Worm (Caenorhabditis elegans) whole organism, L4 larva: ENCODE data around the gene Y116F11A.6.

Source experiments
- F10B5.3 ChIP-seq: sonication (generic microtip); optimal IDR thresholded peaks from 2 replicates; lab custom pipeline; 2016; ENCODE audit warnings: mild to moderate bottlenecking, missing genetic modification characterization, missing compliant biosample characterization
- F44E2.7 ChIP-seq: fragments of 200-800 bp; sonication (Bioruptor generic); IDR thresholded peaks from 2 replicates; pipeline ENCODE4 v2.1.2; 2022; ENCODE audit warnings: missing genetic modification characterization, missing compliant biosample characterization
- Y48G9A.11 ChIP-seq: fragments of 200-800 bp; sonication (Bioruptor generic); IDR thresholded peaks from 2 replicates; pipeline ENCODE4 v1.3.6; 2022; ENCODE audit warnings: missing genetic modification reagents, missing genetic modification characterization, missing compliant biosample characterization
- aha-1 ChIP-seq: fragments of 150-350 bp; peaks from one replicate; lab custom pipeline; 2014; ENCODE audit warnings: missing biosample characterization, missing genetic modification characterization
- ama-1 ChIP-seq: fragments of 150-350 bp; optimal IDR thresholded peaks from 2 replicates; lab custom pipeline; 2014; ENCODE audit warnings: inconsistent platforms, mixed read lengths
- attf-4 ChIP-seq: sonication (generic microtip); optimal IDR thresholded peaks from 3 replicates; lab custom pipeline; 2017; ENCODE audit warnings: missing biosample characterization, missing genetic modification characterization
- ceh-82 ChIP-seq: sonication (generic microtip); optimal IDR thresholded peaks from 2 replicates; lab custom pipeline; 2017; ENCODE audit warnings: missing biosample characterization, missing genetic modification characterization
- ces-1 ChIP-seq: fragments of 150-350 bp; sonication (generic microtip); optimal IDR thresholded peaks from 4 replicates; lab custom pipeline; 2014; ENCODE audit warnings: missing biosample characterization, missing genetic modification reagents, missing genetic modification characterization
- daf-16 ChIP-seq, 3 experiments: sonication (generic microtip); optimal IDR thresholded peaks; 2 replicates each; lab custom pipeline; 2016 to 2017; ENCODE audit warnings: missing genetic modification characterization in 3 of 3, missing genetic modification reagents in 3 of 3, mild to moderate bottlenecking in 2 of 3, missing compliant biosample characterization in 2 of 3, missing biosample characterization in 1 of 3, moderate library complexity in 1 of 3
- daf-19 ChIP-seq: fragments of 200-800 bp; sonication (Bioruptor generic); conservative IDR thresholded peaks from 2 replicates; pipeline ENCODE4 v1.3.6; 2022; ENCODE audit warnings: missing genetic modification characterization, missing compliant biosample characterization
- daf-8 ChIP-seq: fragments of 200-800 bp; sonication (Bioruptor generic); IDR thresholded peaks from 2 replicates; pipeline ENCODE4 v1.3.6; 2022; ENCODE audit warnings: missing genetic modification characterization, missing compliant biosample characterization
- dmd-6 ChIP-seq: fragments of 200-800 bp; sonication (Bioruptor generic); IDR thresholded peaks from 2 replicates; pipeline ENCODE4 v1.3.6; 2022; ENCODE audit warnings: missing genetic modification reagents, missing genetic modification characterization, missing compliant biosample characterization
- dmd-8 ChIP-seq: fragments of 200-800 bp; sonication (Bioruptor generic); IDR thresholded peaks from 2 replicates; pipeline ENCODE4 v1.3.6; 2022; ENCODE audit warnings: missing genetic modification characterization, missing compliant biosample characterization
- dmd-9 ChIP-seq: fragments of 200-800 bp; sonication (Bioruptor generic); IDR thresholded peaks from 2 replicates; pipeline ENCODE4 v1.3.6; 2022; ENCODE audit warnings: missing genetic modification reagents, missing genetic modification characterization, missing compliant biosample characterization
- egl-27 ChIP-seq: sonication (generic microtip); optimal IDR thresholded peaks from 3 replicates; lab custom pipeline; 2017; ENCODE audit warnings: missing biosample characterization, missing genetic modification reagents, missing genetic modification characterization
- fos-1 ChIP-seq: fragments of 150-350 bp; optimal IDR thresholded peaks from 2 replicates; lab custom pipeline; 2014; ENCODE audit warnings: missing biosample characterization, missing genetic modification characterization
- gei-8 ChIP-seq: fragments of 200-800 bp; sonication (Bioruptor generic); optimal IDR thresholded peaks from 2 replicates; lab custom pipeline; 2018; ENCODE audit warnings: mild to moderate bottlenecking, missing genetic modification characterization, missing compliant biosample characterization
- hlh-11 ChIP-seq: fragments of 200-800 bp; sonication (Bioruptor generic); optimal IDR thresholded peaks from 2 replicates; lab custom pipeline; 2018; ENCODE audit warnings: mild to moderate bottlenecking, missing genetic modification characterization, missing compliant biosample characterization
- hlh-30 ChIP-seq: sonication (generic microtip); optimal IDR thresholded peaks from 2 replicates; lab custom pipeline; 2017; ENCODE audit warnings: antibody characterized with exemption, mild to moderate bottlenecking, missing genetic modification characterization, missing compliant biosample characterization; ENCODE audit not compliant: insufficient read depth
- lin-13 ChIP-seq: fragments of 150-350 bp; optimal IDR thresholded peaks from 2 replicates; lab custom pipeline; 2014; ENCODE audit warnings: missing biosample characterization, missing genetic modification reagents, missing genetic modification characterization
- lin-15B ChIP-seq: fragments of 150-350 bp; sonication (generic microtip); optimal IDR thresholded peaks from 3 replicates; lab custom pipeline; 2014; ENCODE audit warnings: missing biosample characterization, missing genetic modification characterization
- lin-29 ChIP-seq: fragments of 200-800 bp; sonication (Bioruptor generic); IDR thresholded peaks from 2 replicates; pipeline ENCODE4 v1.3.6; 2022; ENCODE audit warnings: missing genetic modification reagents, missing genetic modification characterization, missing compliant biosample characterization
- lin-39 ChIP-seq: fragments of 150-350 bp; optimal IDR thresholded peaks from 2 replicates; lab custom pipeline; 2014; ENCODE audit warnings: missing biosample characterization, missing genetic modification reagents, missing genetic modification characterization
- lsy-2 ChIP-seq, 2 experiments: fragments of 150-350 bp in 1 of 2; sonication (generic microtip) in 1 of 2; optimal IDR thresholded peaks; 2 replicates each; lab custom pipeline; 2014 to 2017; ENCODE audit warnings: missing biosample characterization in 2 of 2, missing genetic modification characterization in 2 of 2
- madf-5 ChIP-seq, 2 experiments: fragments of 200-800 bp; sonication (Bioruptor generic); IDR thresholded peaks; 2 replicates each; pipeline ENCODE4 v1.3.6; 2022; ENCODE audit warnings: missing compliant biosample characterization in 2 of 2, missing genetic modification characterization in 2 of 2
- mdt-29 ChIP-seq: fragments of 200-800 bp; sonication (Bioruptor generic); IDR thresholded peaks from 2 replicates; pipeline ENCODE4 v1.3.6; 2022; ENCODE audit warnings: missing genetic modification reagents, missing genetic modification characterization, missing compliant biosample characterization
- mep-1 ChIP-seq: fragments of 150-350 bp; sonication (generic microtip); optimal IDR thresholded peaks from 3 replicates; lab custom pipeline; 2014; ENCODE audit warnings: missing biosample characterization, missing genetic modification characterization
- nhr-10 ChIP-seq: fragments of 150-350 bp; optimal IDR thresholded peaks from 2 replicates; lab custom pipeline; 2014; ENCODE audit warnings: missing biosample characterization, missing genetic modification characterization
- nhr-102 ChIP-seq: sonication (generic microtip); optimal IDR thresholded peaks from 2 replicates; lab custom pipeline; 2016; ENCODE audit warnings: mild to moderate bottlenecking, missing genetic modification characterization, moderate library complexity, missing compliant biosample characterization
- nhr-11 ChIP-seq: fragments of 150-350 bp; optimal IDR thresholded peaks from 2 replicates; lab custom pipeline; 2014; ENCODE audit warnings: missing biosample characterization, missing genetic modification characterization
- nhr-111 ChIP-seq: fragments of 200-800 bp; sonication (Bioruptor generic); optimal IDR thresholded peaks from 2 replicates; lab custom pipeline; 2018; ENCODE audit warnings: mild to moderate bottlenecking, missing genetic modification characterization, missing compliant biosample characterization
- nhr-41 ChIP-seq: fragments of 200-800 bp; sonication (Bioruptor generic); IDR thresholded peaks from 2 replicates; pipeline ENCODE4 v1.3.6; 2022; ENCODE audit warnings: missing genetic modification reagents, missing genetic modification characterization, missing compliant biosample characterization
- nhr-6 ChIP-seq: fragments of 150-350 bp; optimal IDR thresholded peaks from 2 replicates; lab custom pipeline; 2014; ENCODE audit warnings: missing biosample characterization, missing genetic modification characterization
- nhr-76 ChIP-seq: fragments of 150-350 bp; optimal IDR thresholded peaks from 2 replicates; lab custom pipeline; 2014; ENCODE audit warnings: missing biosample characterization, missing genetic modification characterization
- pha-4 ChIP-seq, 2 experiments: fragments of 150-350 bp in 1 of 2; fragments of 200-800 bp in 1 of 2; sonication (Bioruptor generic) in 1 of 2; IDR thresholded peaks in 1 of 2; optimal IDR thresholded peaks in 1 of 2; 2 replicates each; pipeline versions ENCODE4 v1.3.6 to Lab custom; 2014 to 2022; ENCODE audit warnings: missing genetic modification characterization in 2 of 2, missing genetic modification reagents in 2 of 2, missing biosample characterization in 1 of 2, missing compliant biosample characterization in 1 of 2
- php-3 ChIP-seq: fragments of 200-800 bp; sonication (Bioruptor generic); IDR thresholded peaks from 2 replicates; pipeline ENCODE4 v1.3.6; 2022; ENCODE audit warnings: missing genetic modification reagents, missing genetic modification characterization, missing compliant biosample characterization
- pqm-1 ChIP-seq: sonication (generic microtip); optimal IDR thresholded peaks from 2 replicates; lab custom pipeline; 2017; ENCODE audit warnings: missing biosample characterization, missing genetic modification characterization
- set-16 ChIP-seq: fragments of 200-800 bp; sonication (Bioruptor generic); IDR thresholded peaks from 2 replicates; pipeline ENCODE4 v1.3.6; 2022; ENCODE audit warnings: missing genetic modification reagents, missing genetic modification characterization, missing compliant biosample characterization
- snpc-4 ChIP-seq: fragments of 150-350 bp; optimal IDR thresholded peaks from 2 replicates; lab custom pipeline; 2014; ENCODE audit warnings: missing biosample characterization, missing genetic modification characterization
- unc-130 ChIP-seq: sonication (generic microtip); optimal IDR thresholded peaks from 2 replicates; lab custom pipeline; 2016; ENCODE audit warnings: missing genetic modification reagents, missing genetic modification characterization, missing compliant biosample characterization
- unc-62 ChIP-seq, 3 experiments: fragments of 150-350 bp in 1 of 3; sonication (generic microtip); optimal IDR thresholded peaks in 2 of 3; peaks in 1 of 3; 1 replicate in 1 of 3; 2 replicates in 2 of 3; lab custom pipeline; 2014 to 2017; ENCODE audit warnings: missing biosample characterization in 3 of 3, missing genetic modification characterization in 3 of 3, missing genetic modification reagents in 3 of 3, missing genotype in 1 of 3
- zip-2 ChIP-seq: fragments of 150-350 bp; optimal IDR thresholded peaks from 2 replicates; lab custom pipeline; 2014; ENCODE audit warnings: missing biosample characterization, missing genetic modification characterization
- ztf-7 ChIP-seq: fragments of 150-350 bp; optimal IDR thresholded peaks from 2 replicates; lab custom pipeline; 2014; ENCODE audit warnings: missing biosample characterization, missing genetic modification characterization

The Y116F11A.6 gene

ce11 chrV:19719253-19719652 lies at the start of gene Y116F11A.6:
Y116F11A.6 (plus strand) TSS chrV:19719553.
- TF ChIP-seq attf-4 (tag; lab: Kevin White, UChicago), result no peak
- TF ChIP-seq lin-39 (tag; lab: Kevin White, UChicago), result no peak
- no peak for TF ChIP-seq nhr-111 (GFP tag; lab: Kevin White, UChicago)
- no peak for TF ChIP-seq nhr-76

DNA sequence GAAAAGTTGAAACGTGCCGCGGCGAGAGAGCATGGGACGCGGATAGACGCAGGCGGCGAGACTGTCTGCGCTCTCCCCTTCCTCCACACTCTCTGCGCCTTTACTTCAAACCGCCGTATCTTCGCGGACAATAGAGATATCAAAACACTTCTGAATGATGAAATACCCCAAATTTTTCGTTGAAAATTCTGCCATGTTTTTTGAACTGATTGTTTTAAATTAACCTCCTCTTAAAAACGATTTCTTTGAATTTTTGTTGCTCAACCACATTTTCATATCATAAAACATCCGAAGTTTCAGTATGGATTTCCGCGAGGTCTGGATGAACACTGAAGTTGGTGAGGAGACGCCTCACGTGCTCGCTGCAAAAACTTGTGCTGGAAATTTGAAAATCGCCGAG lies 49.4 kb upstream of the Y116F11A.6 start, which contains the start of gene Y43F8C.11:
Y43F8C.11 (plus strand) TSS at position 301 of the 400 bp plus-strand sequence.
- no peak for TF ChIP-seq lin-15B (tag; lab: Kevin White, UChicago)
- TF ChIP-seq nhr-10 (tag; lab: Kevin White, UChicago), result no peak
- no peak for TF ChIP-seq dmd-8
- no peak for TF ChIP-seq nhr-11 (tag; lab: Kevin White, UChicago)
- TF ChIP-seq F10B5.3 (tag; lab: Kevin White, UChicago), result no peak
- TF ChIP-seq nhr-41, result no peak
- no peak for TF ChIP-seq Y48G9A.11
- TF ChIP-seq zip-2 (tag; lab: Kevin White, UChicago), result no peak
- TF ChIP-seq lin-13 (GFP tag; lab: Kevin White, UChicago), result no peak

ce11 chrV:19670866-19671265 lies 48.5 kb upstream of the Y116F11A.6 start:
- no peak for TF ChIP-seq lsy-2 (tag; optimal IDR thresholded peaks at IDR 0.05; lab: Kevin White, UChicago)
- TF ChIP-seq aha-1 (tag; lab: Kevin White, UChicago), result no peak
- no peak for TF ChIP-seq egl-27 (tag; lab: Kevin White, UChicago)
- TF ChIP-seq, all 104 proteins: peak for 0

- TF ChIP-seq lin-13 (GFP tag; lab: Kevin White, UChicago), result no peak
- TF ChIP-seq aha-1 (tag; lab: Kevin White, UChicago), result peak; percentile 83
- peak; percentile 60 for TF ChIP-seq set-16 (GFP tag; lab: Robert Waterston, UW)
Measured at ce11 chrV:19671816-19672215, 47.5 kb upstream of the Y116F11A.6 start.

ce11 chrV:19672357-19672756 lies 47.0 kb upstream of the Y116F11A.6 start:
- TF ChIP-seq ces-1, result no peak
- no peak for TF ChIP-seq lin-29 (GFP tag; lab: Robert Waterston, UW)
- no peak for TF ChIP-seq zip-2 (tag; lab: Kevin White, UChicago)
- no peak for TF ChIP-seq set-16 (GFP tag; lab: Robert Waterston, UW)
- TF ChIP-seq daf-19 (GFP tag; lab: Robert Waterston, UW), result no peak
- peak; percentile 91 for TF ChIP-seq pqm-1
- TF ChIP-seq daf-16 (GFP tag; optimal IDR thresholded peaks at IDR 0.05; lab: Kevin White, UChicago), result no peak
- TF ChIP-seq daf-16 (tag; optimal IDR thresholded peaks at IDR 0.05; lab: Kevin White, UChicago), result peak; percentile 47
- TF ChIP-seq lin-15B (tag; lab: Kevin White, UChicago), result no peak
- peak; percentile 47 for TF ChIP-seq nhr-102 (tag; lab: Kevin White, UChicago)
- TF ChIP-seq hlh-11 (tag; lab: Kevin White, UChicago), result peak; percentile 66
- TF ChIP-seq F44E2.7 (GFP tag; lab: Robert Waterston, UW), result no peak
- 0 out of 2 replicates have a peak, but pooled peaks have one; percentile 7 for TF ChIP-seq php-3 (GFP tag; lab: Robert Waterston, UW)
- no peak for TF ChIP-seq daf-8
- peak; percentile 12 for TF ChIP-seq mep-1
- TF ChIP-seq madf-5 (GFP tag; IDR thresholded peaks at IDR 0.05; lab: Robert Waterston, UW), result no peak
- TF ChIP-seq gei-8 (GFP tag; lab: Kevin White, UChicago), result no peak
- TF ChIP-seq ceh-82, result no peak
- no peak for TF ChIP-seq nhr-10 (tag; lab: Kevin White, UChicago)
- TF ChIP-seq unc-130, result no peak
- no peak for TF ChIP-seq fos-1 (tag; lab: Kevin White, UChicago)
- no peak for TF ChIP-seq dmd-9 (GFP tag; lab: Robert Waterston, UW)
- no peak for TF ChIP-seq snpc-4
- TF ChIP-seq nhr-6 (tag; lab: Kevin White, UChicago), result no peak
- TF ChIP-seq dmd-6 (GFP tag; lab: Robert Waterston, UW), result peak; percentile 64; the same call in 1 of the 2 replicates
- TF ChIP-seq nhr-111 (GFP tag; lab: Kevin White, UChicago), result no peak
- TF ChIP-seq unc-62 (GFP tag; optimal IDR thresholded peaks at IDR 0.05 in 1 of 2; lab: Kevin White, UChicago), result no peak
- no peak for TF ChIP-seq unc-62 (tag; optimal IDR thresholded peaks at IDR 0.05; lab: Kevin White, UChicago)
- no peak for TF ChIP-seq hlh-30 (tag; lab: Kevin White, UChicago)
- no peak for TF ChIP-seq ztf-7
- no peak for TF ChIP-seq mdt-29
- no peak for TF ChIP-seq pha-4 (GFP tag; IDR thresholded peaks at IDR 0.05; lab: Robert Waterston, UW)
- TF ChIP-seq pha-4 (tag; optimal IDR thresholded peaks at IDR 0.05; lab: Kevin White, UChicago), result no peak
- no peak for TF ChIP-seq ama-1 (lab: Kevin White, UChicago)
